Worm (Caenorhabditis elegans): ENCODE data around the gene gcst-1.
A peak's percentile ranks its signal among the peaks of the same experiment; 100 is the strongest.
"Not testable (repeated sequence)": the region's sequence is repeated elsewhere in the genome, so short reads cannot be mapped to it uniquely, and the experiment has no call there.

The gcst-1 gene

DNA sequence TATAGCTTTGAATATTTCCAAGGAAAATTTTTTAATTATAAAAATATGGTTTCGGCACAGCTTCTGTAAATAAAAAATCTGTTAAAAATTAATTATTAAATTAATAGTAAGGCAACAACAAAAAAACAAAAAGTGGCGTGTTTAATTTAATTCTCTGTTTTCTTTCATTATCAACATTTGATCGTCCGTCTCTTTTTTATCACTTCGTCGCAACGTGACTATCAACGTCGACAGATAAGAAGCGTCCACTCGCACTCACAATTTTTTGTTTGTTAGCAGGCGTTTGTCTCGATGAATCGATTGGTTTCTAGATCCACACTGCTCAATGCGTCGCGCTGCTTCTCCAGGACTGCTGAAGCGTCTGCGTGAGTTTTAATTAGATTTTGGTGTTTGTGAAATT lies at the start of gene gcst-1:
TSS of gene gcst-1 (plus strand) at position 277 of the 400 bp plus-strand sequence.
- no peak for TF ChIP-seq ceh-30 (tag; optimal IDR thresholded peaks at IDR 0.05)
- peak; percentile 82 for TF ChIP-seq elt-2 (tag; optimal IDR thresholded peaks at IDR 0.05)
- no peak for TF ChIP-seq K09A11.1 (tag; optimal IDR thresholded peaks at IDR 0.05; ENCODE audit: insufficient read depth)

DNA sequence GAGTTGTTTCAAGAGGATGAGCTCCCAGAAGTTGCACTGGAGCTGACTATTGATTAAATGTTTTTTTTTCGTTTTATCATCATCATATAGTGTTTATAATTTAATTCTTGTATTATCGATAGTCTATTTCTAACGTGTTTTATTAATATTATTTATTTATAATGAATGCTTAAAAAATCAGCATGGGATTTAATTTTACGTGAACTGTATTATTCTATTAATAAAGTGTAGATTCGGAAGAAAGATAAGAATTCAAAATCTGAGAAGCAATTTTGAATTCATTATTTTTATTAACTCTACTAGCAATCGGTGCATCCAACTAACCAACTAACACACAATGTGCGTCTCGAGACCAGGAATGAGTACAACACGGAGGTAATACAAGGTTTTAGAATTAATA lies 49.4 kb upstream of the gcst-1 start, which contains the start of gene C14C11.1:
TSS of gene C14C11.1 (plus strand) at position 301 of the 400 bp plus-strand sequence.
- TF ChIP-seq tbx-7 (tag; optimal IDR thresholded peaks at IDR 0.05); pqm-1 (tag; optimal IDR thresholded peaks at IDR 0.05); ceh-45 (GFP tag; IDR thresholded peaks at IDR 0.05): not testable (repeated sequence)

DNA sequence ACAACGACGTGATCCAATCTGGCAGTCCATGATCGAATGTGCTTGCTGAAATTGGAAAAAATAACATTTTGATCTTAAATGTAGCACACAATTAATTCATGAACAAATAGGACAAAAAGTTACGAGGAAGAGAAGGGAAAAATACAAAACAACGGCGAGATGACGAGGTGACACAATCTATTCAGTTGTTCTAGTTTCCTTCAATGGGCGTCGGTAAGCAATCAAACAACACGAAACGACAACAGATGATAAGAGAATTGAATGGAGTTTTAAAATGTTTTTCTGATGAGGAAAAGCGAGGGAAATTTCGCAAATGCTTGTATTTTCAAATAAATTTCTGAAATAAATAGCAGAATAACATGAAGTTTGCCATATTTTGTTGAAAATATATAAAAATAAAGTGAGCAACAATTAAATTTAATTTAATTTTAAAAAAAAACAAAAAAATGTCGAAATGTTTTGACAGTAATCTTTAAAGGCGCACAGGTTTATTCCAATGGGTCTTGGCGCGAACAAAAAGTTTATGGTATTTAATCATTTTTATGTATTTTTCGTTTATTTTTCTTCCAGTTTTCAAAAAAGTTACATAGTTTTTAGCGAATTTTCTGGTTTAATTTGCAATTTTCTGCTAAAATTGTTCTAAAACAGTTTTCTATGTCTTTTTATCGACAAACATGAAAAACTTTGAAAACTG lies 46.5 kb upstream of the gcst-1 start, which contains the start of gene C14C11.7:
TSS of gene C14C11.7 (minus strand) at position 51 of the 694 bp plus-strand sequence.
- TF ChIP-seq elt-2 (tag; optimal IDR thresholded peaks at IDR 0.05) = no peak
- no peak for TF ChIP-seq odd-2 (tag; optimal IDR thresholded peaks at IDR 0.05)
- TF ChIP-seq ceh-2 (tag; optimal IDR thresholded peaks at IDR 0.05) = no peak
- TF ChIP-seq sox-4 (tag; optimal IDR thresholded peaks at IDR 0.05) = no peak
- TF ChIP-seq sdc-2 (tag; optimal IDR thresholded peaks at IDR 0.05) = no peak
- TF ChIP-seq syd-9 (tag; optimal IDR thresholded peaks at IDR 0.05) = no peak
- TF ChIP-seq npax-4 (tag; optimal IDR thresholded peaks at IDR 0.05) = no peak
- no peak for TF ChIP-seq ahr-1 (tag; optimal IDR thresholded peaks at IDR 0.05)
- no peak for TF ChIP-seq ceh-45 (GFP tag; IDR thresholded peaks at IDR 0.05)
- TF ChIP-seq pat-9 (tag; optimal IDR thresholded peaks at IDR 0.05) = no peak

DNA sequence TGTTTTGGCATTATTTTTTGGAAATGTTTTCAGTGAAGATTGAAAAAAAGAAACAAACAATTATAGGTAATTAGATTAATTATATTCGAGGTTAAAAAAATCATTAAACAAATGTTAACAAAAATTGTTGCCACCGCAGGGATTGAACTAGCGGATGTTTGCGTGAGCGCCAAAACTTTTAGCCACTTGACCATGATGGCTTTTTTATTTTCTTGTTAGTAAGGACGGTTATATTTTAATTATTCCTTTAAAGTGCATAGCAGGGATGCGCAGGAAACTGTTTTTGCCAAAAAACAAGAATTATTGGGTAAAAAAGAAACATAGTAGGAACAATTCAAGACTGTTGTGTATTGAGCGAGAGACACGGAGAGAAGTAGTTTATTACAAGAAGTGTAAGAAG lies 45.4 kb upstream of the gcst-1 start:
- TF ChIP-seq Y22D7AL.16 (tag; optimal IDR thresholded peaks at IDR 0.05) (no peak), ceh-22 (tag; optimal IDR thresholded peaks at IDR 0.05) (no peak), mec-3 (tag; optimal IDR thresholded peaks at IDR 0.05; ENCODE audit: borderline replicate concordance) (no peak)

DNA sequence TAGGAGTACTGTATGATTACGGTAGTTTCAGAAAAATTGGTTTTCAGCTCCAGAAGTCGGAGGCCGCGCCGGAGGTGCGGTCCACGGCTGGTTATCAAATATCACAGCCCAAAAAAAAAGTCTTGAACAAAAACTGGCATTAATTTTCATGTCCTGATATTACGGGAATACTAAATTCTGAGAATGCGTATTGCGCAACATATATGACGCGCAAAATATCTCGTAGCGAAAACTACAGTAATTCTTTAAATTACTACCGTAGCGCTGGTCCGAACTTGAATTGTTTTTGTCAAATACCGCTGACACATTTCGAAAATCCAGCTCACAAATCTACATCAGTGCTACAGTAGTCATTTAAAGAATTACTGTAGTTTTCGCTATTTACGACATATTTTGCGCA lies 43.8 kb upstream of the gcst-1 start:
- TF ChIP-seq hlh-30 (tag; optimal IDR thresholded peaks at IDR 0.05; ENCODE audit: insufficient read depth) (no peak), ceh-30 (tag; optimal IDR thresholded peaks at IDR 0.05) (no peak), K09A11.1 (tag; optimal IDR thresholded peaks at IDR 0.05; ENCODE audit: insufficient read depth) (no peak), T23F11.4 (GFP tag; optimal IDR thresholded peaks at IDR 0.05) (no peak), K02D7.2 (tag; optimal IDR thresholded peaks at IDR 0.05) (no peak), ceh-48 (tag; optimal IDR thresholded peaks at IDR 0.05) (no peak), pha-4 (tag; optimal IDR thresholded peaks at IDR 0.05) (no peak), pag-3 (tag; optimal IDR thresholded peaks at IDR 0.05; ENCODE audit: borderline replicate concordance) (no peak), unc-55 (GFP tag; optimal IDR thresholded peaks at IDR 0.05) (no peak), rnt-1 (tag; optimal IDR thresholded peaks at IDR 0.05) (no peak), fkh-10 (GFP tag; optimal IDR thresholded peaks at IDR 0.05) (no peak), ceh-19 (GFP tag; optimal IDR thresholded peaks at IDR 0.05) (no peak), lim-6 (tag; optimal IDR thresholded peaks at IDR 0.05) (no peak), F13H6.1 (tag; optimal IDR thresholded peaks at IDR 0.05) (no peak), pha-2 (tag; optimal IDR thresholded peaks at IDR 0.05) (no peak), pax-1 (tag; optimal IDR thresholded peaks at IDR 0.05) (no peak), eyg-1 (tag; optimal IDR thresholded peaks at IDR 0.05) (no peak), pat-9 (tag; optimal IDR thresholded peaks at IDR 0.05) (no peak), fkh-6 (tag; optimal IDR thresholded peaks at IDR 0.05) (no peak), sox-4 (tag; optimal IDR thresholded peaks at IDR 0.05) (no peak)

Measured in whole organism, late embryonic.